Fruit fly (Drosophila melanogaster) whole organism, embryonic: ENCODE measurements around the gene CG34298.

ENCODE experiments used
- ATbp ChIP-seq: fragments of 200-800 bp; sonication (Bioruptor generic); optimal IDR thresholded peaks from 2 replicates; lab custom pipeline; 2017; ENCODE audit warnings: missing biosample characterization, mild to moderate bottlenecking, missing genetic modification characterization, missing genetic modification reagents
- Atf3 ChIP-seq: fragments of 200-800 bp; sonication (Bioruptor generic); optimal IDR thresholded peaks from 3 replicates; lab custom pipeline; 2016; ENCODE audit warnings: missing biosample characterization, missing genetic modification characterization
- CG1024 ChIP-seq: fragments of 200-800 bp; sonication (Bioruptor generic); IDR thresholded peaks from 2 replicates; pipeline ENCODE4 v1.3.6; 2022; ENCODE audit warnings: missing biosample characterization, missing genetic modification characterization
- CG10959 ChIP-seq: fragments of 200-800 bp; sonication (Bioruptor generic); IDR thresholded peaks from 2 replicates; pipeline ENCODE4 v1.3.6; 2022; ENCODE audit warnings: missing biosample characterization, missing genetic modification characterization
- CG11456 ChIP-seq: fragments of 200-800 bp; sonication (Bioruptor generic); IDR thresholded peaks from 3 replicates; pipeline ENCODE4 v1.3.6; 2022; ENCODE audit warnings: missing biosample characterization, missing genetic modification characterization
- CG15601 ChIP-seq: fragments of 200-800 bp; sonication (Bioruptor generic); optimal IDR thresholded peaks from 3 replicates; lab custom pipeline; 2019; ENCODE audit warnings: missing biosample characterization, mild to moderate bottlenecking, missing genetic modification characterization, moderate library complexity
- CG1603 ChIP-seq: fragments of 200-800 bp; sonication (Bioruptor generic); optimal IDR thresholded peaks from 2 replicates; lab custom pipeline; 2019; ENCODE audit warnings: missing biosample characterization, mild to moderate bottlenecking, missing genetic modification characterization, moderate library complexity
- CG16863 ChIP-seq: fragments of 200-800 bp; sonication (Bioruptor generic); optimal IDR thresholded peaks from 3 replicates; lab custom pipeline; 2016; ENCODE audit warnings: missing biosample characterization, missing genetic modification characterization
- CG17186 ChIP-seq: fragments of 200-800 bp; sonication (Bioruptor generic); optimal IDR thresholded peaks from 3 replicates; lab custom pipeline; 2017; ENCODE audit warnings: missing biosample characterization, missing genetic modification reagents, missing genetic modification characterization
- CG18599 ChIP-seq: fragments of 200-800 bp; sonication (Bioruptor generic); optimal IDR thresholded peaks from 3 replicates; lab custom pipeline; 2017; ENCODE audit warnings: missing biosample characterization, missing genetic modification characterization, mild to moderate bottlenecking, moderate library complexity, missing genetic modification reagents
- CG2202 ChIP-seq: fragments of 200-800 bp; sonication (Bioruptor generic); optimal IDR thresholded peaks from 2 replicates; lab custom pipeline; 2018; ENCODE audit warnings: missing biosample characterization, mild to moderate bottlenecking, missing genetic modification characterization
- CG32772 ChIP-seq: fragments of 200-800 bp; sonication (Bioruptor generic); IDR thresholded peaks from 2 replicates; pipeline ENCODE4 v1.3.6; 2022; ENCODE audit warnings: missing biosample characterization, missing genetic modification characterization
- CG3281 ChIP-seq: fragments of 200-800 bp; sonication (Bioruptor generic); optimal IDR thresholded peaks from 3 replicates; lab custom pipeline; 2017; ENCODE audit warnings: missing biosample characterization, mild to moderate bottlenecking, missing genetic modification characterization
- CG34422 ChIP-seq: fragments of 200-800 bp; sonication (Bioruptor generic); IDR thresholded peaks from 3 replicates; pipeline ENCODE4 v1.3.6; 2022; ENCODE audit warnings: missing biosample characterization, missing genetic modification characterization
- CG3838 ChIP-seq: fragments of 200-800 bp; sonication (Bioruptor generic); optimal IDR thresholded peaks from 3 replicates; lab custom pipeline; 2016; ENCODE audit warnings: missing biosample characterization, missing genetic modification characterization
- CG4328 ChIP-seq: fragments of 200-800 bp; sonication (Bioruptor generic); optimal IDR thresholded peaks from 3 replicates; lab custom pipeline; 2017; ENCODE audit warnings: missing biosample characterization, missing genetic modification reagents, missing genetic modification characterization
- CG4707 ChIP-seq: fragments of 200-800 bp; sonication (Bioruptor generic); optimal IDR thresholded peaks from 2 replicates; lab custom pipeline; 2018; ENCODE audit warnings: missing biosample characterization, mild to moderate bottlenecking, missing genetic modification characterization, moderate library complexity
- CG7987 ChIP-seq: fragments of 200-800 bp; sonication (Bioruptor generic); optimal IDR thresholded peaks from 2 replicates; lab custom pipeline; 2018; ENCODE audit warnings: missing biosample characterization, mild to moderate bottlenecking, missing genetic modification characterization, moderate library complexity
- CG8388 ChIP-seq: fragments of 200-800 bp; sonication (Bioruptor generic); optimal IDR thresholded peaks from 2 replicates; lab custom pipeline; 2019; ENCODE audit warnings: missing biosample characterization, mild to moderate bottlenecking, missing genetic modification characterization, moderate library complexity
- CG8478 ChIP-seq: fragments of >200 bp; optimal IDR thresholded peaks from 2 replicates; lab custom pipeline; 2018
- CG9876 ChIP-seq: fragments of 200-800 bp; sonication (Bioruptor generic); optimal IDR thresholded peaks from 2 replicates; lab custom pipeline; 2016; ENCODE audit warnings: missing biosample characterization, missing genetic modification characterization
- D19B ChIP-seq: fragments of 200-800 bp; sonication (Bioruptor generic); optimal IDR thresholded peaks from 2 replicates; lab custom pipeline; 2017; ENCODE audit warnings: missing biosample characterization, mild to moderate bottlenecking, missing genetic modification characterization
- Dll ChIP-seq: fragments of 200-800 bp; sonication (Bioruptor generic); IDR thresholded peaks from 4 replicates; pipeline ENCODE4 v1.3.6; 2022; ENCODE audit warnings: missing biosample characterization, missing genetic modification characterization; ENCODE audit not compliant: partially characterized antibody
- Eip74EF ChIP-seq, 2 experiments: fragments of 200-800 bp in 1 of 2; fragments of >200 bp in 1 of 2; sonication (Bioruptor generic) in 1 of 2; optimal IDR thresholded peaks; 2 replicates each; lab custom pipeline; 2017 to 2019; ENCODE audit warnings: missing biosample characterization in 2 of 2, missing genetic modification characterization in 2 of 2, mild to moderate bottlenecking in 1 of 2, moderate library complexity in 1 of 2
- Gug ChIP-seq: fragments of 200-800 bp; sonication (Bioruptor generic); IDR thresholded peaks from 4 replicates; pipeline ENCODE4 v1.3.6; 2022; ENCODE audit warnings: missing biosample characterization, missing genetic modification characterization
- Hr78 ChIP-seq, 2 experiments: fragments of 200-800 bp in 1 of 2; fragments of >200 bp in 1 of 2; sonication (Bioruptor generic) in 1 of 2; optimal IDR thresholded peaks; 2 replicates each; lab custom pipeline; 2017 to 2019; ENCODE audit warnings: missing biosample characterization in 2 of 2, missing genetic modification characterization in 2 of 2, mild to moderate bottlenecking in 1 of 2, moderate library complexity in 1 of 2
- Lim3 ChIP-seq: fragments of 200-800 bp; sonication (Bioruptor generic); IDR thresholded peaks from 2 replicates; pipeline ENCODE4 v1.3.6; 2022; ENCODE audit warnings: missing biosample characterization, missing genetic modification characterization
- Mes4 ChIP-seq: fragments of 200-800 bp; sonication (Bioruptor generic); optimal IDR thresholded peaks from 2 replicates; lab custom pipeline; 2016; ENCODE audit warnings: missing biosample characterization, missing genetic modification characterization
- NC2α ChIP-seq: fragments of 200-800 bp; sonication (Bioruptor generic); optimal IDR thresholded peaks from 2 replicates; lab custom pipeline; 2016; ENCODE audit warnings: missing biosample characterization, missing genetic modification characterization
- abd-A ChIP-seq: fragments of 200-800 bp; sonication (Bioruptor generic); optimal IDR thresholded peaks from 3 replicates; lab custom pipeline; 2019; ENCODE audit warnings: missing biosample characterization, mild to moderate bottlenecking, missing genetic modification characterization, moderate library complexity
- aop ChIP-seq: fragments of 200-800 bp; sonication (Bioruptor generic); IDR thresholded peaks from 2 replicates; pipeline ENCODE4 v1.3.6; 2022; ENCODE audit warnings: missing biosample characterization, missing genetic modification characterization
- cas ChIP-seq: fragments of 200-800 bp; sonication (Bioruptor generic); IDR thresholded peaks from 2 replicates; pipeline ENCODE4 v1.3.6; 2022; ENCODE audit warnings: missing biosample characterization, missing genetic modification characterization
- caup ChIP-seq: fragments of 200-800 bp; sonication (Bioruptor generic); optimal IDR thresholded peaks from 3 replicates; lab custom pipeline; 2017; ENCODE audit warnings: missing biosample characterization, mild to moderate bottlenecking, missing genetic modification characterization, moderate library complexity; ENCODE audit not compliant: severe bottlenecking
- chif ChIP-seq, 2 experiments: fragments of 200-800 bp; sonication (Bioruptor generic); optimal IDR thresholded peaks; 3 replicates each; lab custom pipeline; 2016; ENCODE audit warnings: missing biosample characterization in 2 of 2, missing genetic modification characterization in 2 of 2
- croc ChIP-seq: fragments of 200-800 bp; sonication (Bioruptor generic); conservative IDR thresholded peaks from 3 replicates; pipeline ENCODE4 v1.3.6; 2022; ENCODE audit warnings: missing biosample characterization, missing genetic modification characterization
- crol ChIP-seq: fragments of 200-800 bp; sonication (Bioruptor generic); IDR thresholded peaks from 2 replicates; pipeline ENCODE4 v1.3.6; 2022; ENCODE audit warnings: missing biosample characterization, missing genetic modification characterization
- esg ChIP-seq: fragments of 200-800 bp; sonication (Bioruptor generic); conservative IDR thresholded peaks from 2 replicates; pipeline ENCODE4 v1.3.6; 2022; ENCODE audit warnings: missing biosample characterization, missing genetic modification characterization
- ewg ChIP-seq: fragments of 200-800 bp; sonication (Bioruptor generic); optimal IDR thresholded peaks from 3 replicates; lab custom pipeline; 2017; ENCODE audit warnings: mild to moderate bottlenecking, missing biosample characterization, missing genetic modification reagents, missing genetic modification characterization
- gfzf ChIP-seq: fragments of 200-800 bp; sonication (Bioruptor generic); optimal IDR thresholded peaks from 2 replicates; lab custom pipeline; 2016; ENCODE audit warnings: missing biosample characterization, mild to moderate bottlenecking, missing genetic modification characterization, moderate library complexity
- hb ChIP-seq: fragments of 200-800 bp; sonication (Bioruptor generic); IDR thresholded peaks from 3 replicates; pipeline ENCODE4 v1.3.6; 2022; ENCODE audit warnings: missing biosample characterization, missing genetic modification characterization; ENCODE audit not compliant: partially characterized antibody
- hkb ChIP-seq, 2 experiments: fragments of 200-800 bp in 1 of 2; fragments of >200 bp in 1 of 2; sonication (Bioruptor generic) in 1 of 2; IDR thresholded peaks in 1 of 2; optimal IDR thresholded peaks in 1 of 2; 2 replicates each; pipeline versions ENCODE4 v1.3.6 to Lab custom; 2017 to 2022; ENCODE audit warnings: missing biosample characterization in 1 of 2, missing genetic modification characterization in 1 of 2
- hth ChIP-seq: fragments of >200 bp; optimal IDR thresholded peaks from 2 replicates; lab custom pipeline; 2017; ENCODE audit warnings: inconsistent platforms
- nom ChIP-seq: fragments of 200-800 bp; sonication (Bioruptor generic); optimal IDR thresholded peaks from 2 replicates; lab custom pipeline; 2017; ENCODE audit warnings: missing biosample characterization, missing genetic modification characterization, mild to moderate bottlenecking, moderate library complexity, missing genetic modification reagents
- onecut ChIP-seq: fragments of 200-800 bp; sonication (Bioruptor generic); IDR thresholded peaks from 2 replicates; pipeline ENCODE4 v1.3.6; 2022; ENCODE audit warnings: missing biosample characterization, missing genetic modification characterization
- schlank ChIP-seq: fragments of 200-800 bp; sonication (Bioruptor generic); optimal IDR thresholded peaks from 2 replicates; lab custom pipeline; 2018; ENCODE audit warnings: missing biosample characterization, mild to moderate bottlenecking, missing genetic modification characterization
- scrt ChIP-seq: fragments of 200-800 bp; sonication (Bioruptor generic); optimal IDR thresholded peaks from 2 replicates; lab custom pipeline; 2018; ENCODE audit warnings: missing biosample characterization, mild to moderate bottlenecking, missing genetic modification characterization, moderate library complexity
- tup ChIP-seq: fragments of 200-800 bp; sonication (Bioruptor generic); optimal IDR thresholded peaks from 2 replicates; lab custom pipeline; 2016; ENCODE audit warnings: missing biosample characterization, mild to moderate bottlenecking, missing genetic modification characterization, moderate library complexity
- zen2 ChIP-seq: fragments of 200-800 bp; sonication (Bioruptor generic); IDR thresholded peaks from 3 replicates; pipeline ENCODE4 v1.3.6; 2022; ENCODE audit warnings: missing biosample characterization, missing genetic modification characterization; ENCODE audit not compliant: partially characterized antibody

CG34298 gene

dm6 chr3R:29997607-29998236 is 1.9 kb upstream of the CG34298 start, which contains the start of the genes CG15525 and CG11504 (continued):
- TF ChIP-seq croc (GFP tag; lab: Robert Waterston, UW) (no peak; the same call in 2 of the 3 replicates), Mes4 (GFP tag; lab: Kevin White, UChicago) (no peak), CG7987 (no peak), CG16863 (peak; percentile 17), tup (GFP tag; lab: Kevin White, UChicago) (no peak), ATbp (no peak), ewg (peak; percentile 52), chif (GFP tag; optimal IDR thresholded peaks at IDR 0.05; lab: Kevin White, UChicago) (peak in 1 of 2 experiments; percentile 42), CG10959 (GFP tag; lab: Robert Waterston, UW) (no peak), CG2202 (tag; lab: Kevin White, UChicago) (no peak), Gug (GFP tag; lab: Robert Waterston, UW) (peak; percentile 75; the same call in 3 of the 4 replicates), nom (GFP tag; lab: Kevin White, UChicago) (no peak), CG17186 (GFP tag; lab: Kevin White, UChicago) (peak; percentile 71), D19B (GFP tag; lab: Kevin White, UChicago) (no peak), CG8478 (lab: Kevin White, UChicago) (no peak), scrt (GFP tag; lab: Kevin White, UChicago) (no peak), zen2 (GFP tag; lab: Robert Waterston, UW) (peak; percentile 28; the same call in 1 of the 3 replicates), abd-A (tag; lab: Kevin White, UChicago) (no peak), aop (GFP tag; lab: Robert Waterston, UW) (no peak), hth (lab: Kevin White, UChicago) (no peak), CG4707 (GFP tag; lab: Kevin White, UChicago) (no peak), CG8388 (GFP tag; lab: Kevin White, UChicago) (no peak), CG3281 (GFP tag; lab: Kevin White, UChicago) (no peak), Lim3 (GFP tag; lab: Robert Waterston, UW) (no peak), hb (GFP tag; lab: Robert Waterston, UW) (peak; percentile 90), cas (GFP tag; lab: Robert Waterston, UW) (peak; percentile 8; the same call in 1 of the 2 replicates), CG34422 (GFP tag; lab: Robert Waterston, UW) (peak; percentile 79; the same call in 2 of the 3 replicates), Eip74EF (GFP tag; optimal IDR thresholded peaks at IDR 0.05; lab: Kevin White, UChicago) (no peak), crol (GFP tag; lab: Robert Waterston, UW) (peak; percentile 81), NC2α (no peak), CG1024 (GFP tag; lab: Robert Waterston, UW) (peak; percentile 34; the same call in 1 of the 2 replicates), CG4328 (GFP tag; lab: Kevin White, UChicago) (no peak), esg (GFP tag; lab: Robert Waterston, UW) (peak; percentile 72), Atf3 (GFP tag; lab: Kevin White, UChicago) (no peak), Dll (peak; percentile 92), CG3838 (GFP tag; lab: Kevin White, UChicago) (peak; percentile 40), CG1603 (peak; percentile 64), schlank (no peak), caup (no peak), CG15601 (tag; lab: Kevin White, UChicago) (peak; percentile 29), onecut (GFP tag; lab: Robert Waterston, UW) (peak; percentile 60), gfzf (peak; percentile 42), hkb (optimal IDR thresholded peaks at IDR 0.05; lab: Kevin White, UChicago) (no peak), hkb (GFP tag; IDR thresholded peaks at IDR 0.05; lab: Robert Waterston, UW) (no peak), Hr78 (GFP tag; optimal IDR thresholded peaks at IDR 0.05; lab: Kevin White, UChicago) (no peak), CG11456 (GFP tag; lab: Robert Waterston, UW) (peak; percentile 68; the same call in 2 of the 3 replicates), CG9876 (no peak), CG32772 (GFP tag; lab: Robert Waterston, UW) (peak; percentile 73), CG18599 (GFP tag; lab: Kevin White, UChicago) (no peak)
